Worm (Caenorhabditis elegans): ENCODE data around the gene B0507.7.

- TF ChIP-seq T22C8.4 (GFP tag; IDR thresholded peaks at IDR 0.05) (no peak), ztf-23 (GFP tag; IDR thresholded peaks at IDR 0.05) (no peak), ztf-29 (GFP tag; IDR thresholded peaks at IDR 0.05) (no peak), med-1 (GFP tag; optimal IDR thresholded peaks at IDR 0.05; ENCODE audit: insufficient read depth) (no peak), ref-1 (GFP tag; conservative IDR thresholded peaks at IDR 0.05) (no peak), tab-1 (GFP tag; IDR thresholded peaks at IDR 0.05) (no peak), flt-1 (GFP tag; IDR thresholded peaks at IDR 0.05) (no peak)
Observed at ce11 chrV:8765938-8766337, 7.4 kb upstream of the B0507.7 start, which contains the start of gene B0507.9.
